Worm (Caenorhabditis elegans) whole organism, mixed stage, embryonic: ENCODE results near the gene clec-7.

Experiments
- M03D4.4 ChIP-seq: sonication (generic microtip); optimal IDR thresholded peaks from 2 replicates; lab custom pipeline; 2017; ENCODE audit warnings: mild to moderate bottlenecking, missing genetic modification characterization, missing compliant biosample characterization
- elt-1 ChIP-seq: sonication (generic microtip); optimal IDR thresholded peaks from 2 replicates; lab custom pipeline; 2017; ENCODE audit warnings: missing genetic modification characterization, mild to moderate bottlenecking, missing compliant biosample characterization, antibody characterized with exemption, moderate library complexity, borderline replicate concordance; ENCODE audit not compliant: insufficient read depth
- lin-13 ChIP-seq: fragments of 150-350 bp; optimal IDR thresholded peaks from 2 replicates; lab custom pipeline; 2014; ENCODE audit warnings: missing biosample characterization, missing genetic modification characterization
- lsy-2 ChIP-seq: fragments of 150-350 bp; optimal IDR thresholded peaks from 2 replicates; lab custom pipeline; 2014; ENCODE audit warnings: missing biosample characterization, missing genetic modification characterization
- mep-1 ChIP-seq: fragments of 150-350 bp; optimal IDR thresholded peaks from 2 replicates; lab custom pipeline; 2017; ENCODE audit warnings: missing biosample characterization, missing genetic modification reagents, missing genetic modification characterization, inconsistent platforms
- nhr-12 ChIP-seq: fragments of 150-350 bp; optimal IDR thresholded peaks from 2 replicates; lab custom pipeline; 2014; ENCODE audit warnings: missing biosample characterization, missing genetic modification characterization
- nhr-28 ChIP-seq: fragments of 150-350 bp; optimal IDR thresholded peaks from 2 replicates; lab custom pipeline; 2014; ENCODE audit warnings: missing biosample characterization, missing genetic modification characterization
- pha-4 ChIP-seq: fragments of 150-350 bp; optimal IDR thresholded peaks from 2 replicates; lab custom pipeline; 2018; ENCODE audit warnings: missing biosample characterization, missing genetic modification reagents, missing genetic modification characterization
- sptf-1 ChIP-seq: sonication (generic microtip); optimal IDR thresholded peaks from 2 replicates; lab custom pipeline; 2017; ENCODE audit warnings: mild to moderate bottlenecking, missing genetic modification characterization, moderate library complexity, missing compliant biosample characterization

- TF ChIP-seq pha-4 (no peak), mep-1 (tag; lab: Kevin White, UChicago) (no peak), lsy-2 (tag; lab: Kevin White, UChicago) (no peak), lin-13 (tag; lab: Kevin White, UChicago) (no peak), nhr-28 (tag; lab: Kevin White, UChicago) (no peak), nhr-12 (no peak), sptf-1 (tag; lab: Kevin White, UChicago) (no peak), elt-1 (tag; lab: Kevin White, UChicago) (no peak), M03D4.4 (tag; lab: Kevin White, UChicago) (no peak)
These were observed 28.9 kb downstream of the clec-7 start, which contains the start of gene C03G6.6 for ce11 chrV:7357132-7357531.
